Worm (Caenorhabditis elegans) whole organism, L1 larva: ENCODE measurements around the gene sel-1.

Experiments
- C04F5.9 ChIP-seq: sonication (generic microtip); optimal IDR thresholded peaks from 2 replicates; lab custom pipeline; 2016; ENCODE audit warnings: missing genetic modification characterization, missing compliant biosample characterization
- C34B4.2 ChIP-seq: sonication (generic microtip); optimal IDR thresholded peaks from 2 replicates; lab custom pipeline; 2017; ENCODE audit warnings: mild to moderate bottlenecking, missing genetic modification characterization, missing compliant biosample characterization
- F16B12.6 ChIP-seq: fragments of 150-350 bp; optimal IDR thresholded peaks from 2 replicates; lab custom pipeline; 2014; ENCODE audit warnings: missing biosample characterization, missing genetic modification characterization
- aly-2 ChIP-seq: fragments of 150-350 bp; optimal IDR thresholded peaks from 2 replicates; lab custom pipeline; 2014; ENCODE audit warnings: missing biosample characterization, missing genetic modification characterization
- ama-1 ChIP-seq: fragments of 150-350 bp; optimal IDR thresholded peaks from 2 replicates; lab custom pipeline; 2014
- blmp-1 ChIP-seq: fragments of 150-350 bp; optimal IDR thresholded peaks from 2 replicates; lab custom pipeline; 2014; ENCODE audit warnings: missing biosample characterization, missing genetic modification characterization
- ceh-82 ChIP-seq, 3 experiments: fragments of 150-350 bp in 1 of 3; sonication (generic microtip) in 2 of 3; optimal IDR thresholded peaks; 2 replicates each; lab custom pipeline; 2014 to 2017; ENCODE audit warnings: missing biosample characterization in 3 of 3, missing genetic modification characterization in 3 of 3
- ces-1 ChIP-seq: fragments of 150-350 bp; optimal IDR thresholded peaks from 2 replicates; lab custom pipeline; 2014; ENCODE audit warnings: missing biosample characterization, missing genetic modification reagents, missing genetic modification characterization
- dpl-1 ChIP-seq, 3 experiments: fragments of 150-350 bp in 2 of 3; sonication (generic microtip) in 1 of 3; optimal IDR thresholded peaks; 2 replicates each; lab custom pipeline; 2014 to 2017; ENCODE audit warnings: missing biosample characterization in 3 of 3, missing genetic modification characterization in 3 of 3, missing genetic modification reagents in 3 of 3
- dsc-1 ChIP-seq: sonication (generic microtip); optimal IDR thresholded peaks from 2 replicates; lab custom pipeline; 2016; ENCODE audit warnings: mild to moderate bottlenecking, missing genetic modification characterization, missing compliant biosample characterization
- efl-1 ChIP-seq, 4 experiments: fragments of 150-350 bp; optimal IDR thresholded peaks in 3 of 4; peaks in 1 of 4; 1 replicate in 1 of 4; 2 replicates in 3 of 4; lab custom pipeline; 2014; ENCODE audit warnings: missing biosample characterization in 2 of 4, missing genetic modification characterization in 2 of 4, missing genetic modification reagents in 2 of 4
- efl-3 ChIP-seq: fragments of 200-800 bp; sonication (Bioruptor generic); optimal IDR thresholded peaks from 2 replicates; lab custom pipeline; 2018; ENCODE audit warnings: mild to moderate bottlenecking, missing genetic modification characterization, missing compliant biosample characterization
- elt-3 ChIP-seq, 6 experiments: fragments of 150-350 bp in 1 of 6; sonication (generic microtip); optimal IDR thresholded peaks; 2 replicates each; lab custom pipeline; 2017 to 2018; ENCODE audit warnings: missing biosample characterization in 6 of 6, missing genetic modification characterization in 6 of 6, inconsistent platforms in 1 of 6
- ets-5 ChIP-seq: fragments of 200-800 bp; sonication (Bioruptor generic); IDR thresholded peaks from 2 replicates; pipeline ENCODE4 v1.3.6; 2022; ENCODE audit warnings: missing genetic modification characterization, missing compliant biosample characterization
- fkh-10 ChIP-seq: sonication (generic microtip); optimal IDR thresholded peaks from 2 replicates; lab custom pipeline; 2017; ENCODE audit warnings: missing biosample characterization, missing genetic modification reagents, missing genetic modification characterization
- fkh-8 ChIP-seq: sonication (generic microtip); optimal IDR thresholded peaks from 2 replicates; lab custom pipeline; 2016; ENCODE audit warnings: mild to moderate bottlenecking, missing genetic modification characterization, missing compliant biosample characterization
- fos-1 ChIP-seq: fragments of 150-350 bp; optimal IDR thresholded peaks from 2 replicates; lab custom pipeline; 2014; ENCODE audit warnings: missing biosample characterization, missing genetic modification characterization
- lin-14 ChIP-seq: fragments of 200-800 bp; sonication (Bioruptor generic); optimal IDR thresholded peaks from 2 replicates; lab custom pipeline; 2018; ENCODE audit warnings: mild to moderate bottlenecking, missing genetic modification characterization, moderate library complexity, missing compliant biosample characterization
- lin-35 ChIP-seq, 2 experiments: fragments of 150-350 bp; optimal IDR thresholded peaks; 2 replicates each; lab custom pipeline; 2014; ENCODE audit warnings: missing biosample characterization in 2 of 2, missing genetic modification characterization in 2 of 2, missing genetic modification reagents in 2 of 2
- lir-3 ChIP-seq: sonication (generic microtip); optimal IDR thresholded peaks from 2 replicates; lab custom pipeline; 2016; ENCODE audit warnings: mild to moderate bottlenecking, missing genetic modification characterization, moderate library complexity, missing compliant biosample characterization; ENCODE audit not compliant: poor library complexity
- lsy-2 ChIP-seq, 2 experiments: fragments of 150-350 bp; optimal IDR thresholded peaks; 2 replicates each; lab custom pipeline; 2014; ENCODE audit warnings: missing biosample characterization in 2 of 2, missing genetic modification characterization in 2 of 2
- mdl-1 ChIP-seq, 2 experiments: fragments of 150-350 bp; optimal IDR thresholded peaks; 2 replicates each; lab custom pipeline; 2014 to 2017; ENCODE audit warnings: missing biosample characterization in 2 of 2, missing genetic modification characterization in 2 of 2, inconsistent platforms in 1 of 2
- mef-2 ChIP-seq: fragments of 150-350 bp; optimal IDR thresholded peaks from 2 replicates; lab custom pipeline; 2014; ENCODE audit warnings: missing biosample characterization, missing genetic modification characterization
- mep-1 ChIP-seq: fragments of 150-350 bp; optimal IDR thresholded peaks from 2 replicates; lab custom pipeline; 2014; ENCODE audit warnings: missing biosample characterization, missing genetic modification characterization
- nhr-19 ChIP-seq: fragments of 200-800 bp; sonication (Bioruptor generic); conservative IDR thresholded peaks from 2 replicates; pipeline ENCODE4 v1.3.6; 2022; ENCODE audit warnings: missing genetic modification characterization, missing compliant biosample characterization
- nhr-20 ChIP-seq: sonication (generic microtip); optimal IDR thresholded peaks from 2 replicates; lab custom pipeline; 2016; ENCODE audit warnings: mild to moderate bottlenecking, missing genetic modification characterization, missing compliant biosample characterization
- nhr-237 ChIP-seq: fragments of 150-350 bp; optimal IDR thresholded peaks from 2 replicates; lab custom pipeline; 2014; ENCODE audit warnings: missing biosample characterization, missing genetic modification characterization
- nhr-47 ChIP-seq: sonication (generic microtip); optimal IDR thresholded peaks from 2 replicates; lab custom pipeline; 2016; ENCODE audit warnings: mild to moderate bottlenecking, missing genetic modification characterization, moderate library complexity, missing compliant biosample characterization
- nhr-71 ChIP-seq: sonication (generic microtip); optimal IDR thresholded peaks from 2 replicates; lab custom pipeline; 2016; ENCODE audit warnings: mild to moderate bottlenecking, missing genetic modification characterization, moderate library complexity, missing compliant biosample characterization
- nhr-77 ChIP-seq: fragments of 150-350 bp; optimal IDR thresholded peaks from 2 replicates; lab custom pipeline; 2014; ENCODE audit warnings: missing biosample characterization, missing genetic modification characterization
- nhr-85 ChIP-seq: sonication (generic microtip); peaks from one replicate; lab custom pipeline; 2016; ENCODE audit warnings: missing genetic modification characterization, inconsistent platforms, missing compliant biosample characterization
- nhr-90 ChIP-seq: sonication (generic microtip); optimal IDR thresholded peaks from 2 replicates; lab custom pipeline; 2016; ENCODE audit warnings: mild to moderate bottlenecking, missing genetic modification characterization, missing compliant biosample characterization; ENCODE audit not compliant: poor library complexity
- pax-3 ChIP-seq: fragments of 200-800 bp; sonication (Bioruptor generic); optimal IDR thresholded peaks from 2 replicates; lab custom pipeline; 2018; ENCODE audit warnings: mild to moderate bottlenecking, missing genetic modification characterization, moderate library complexity, missing compliant biosample characterization
- snu-23 ChIP-seq: sonication (generic microtip); optimal IDR thresholded peaks from 2 replicates; lab custom pipeline; 2016; ENCODE audit warnings: missing genetic modification characterization, missing compliant biosample characterization
- sox-4 ChIP-seq: sonication (generic microtip); optimal IDR thresholded peaks from 2 replicates; lab custom pipeline; 2016; ENCODE audit warnings: missing genetic modification characterization, missing compliant biosample characterization
- swsn-7 ChIP-seq: sonication (generic microtip); optimal IDR thresholded peaks from 2 replicates; lab custom pipeline; 2016; ENCODE audit warnings: missing genetic modification characterization, missing compliant biosample characterization
- tbx-2 ChIP-seq: sonication (generic microtip); optimal IDR thresholded peaks from 2 replicates; lab custom pipeline; 2016; ENCODE audit warnings: missing genetic modification characterization, missing compliant biosample characterization
- tlp-1 ChIP-seq: fragments of 150-350 bp; optimal IDR thresholded peaks from 2 replicates; lab custom pipeline; 2014; ENCODE audit warnings: missing biosample characterization, missing genetic modification characterization
- unc-130 ChIP-seq: fragments of 150-350 bp; optimal IDR thresholded peaks from 2 replicates; lab custom pipeline; 2017; ENCODE audit warnings: missing biosample characterization, missing genetic modification characterization, inconsistent platforms
- unc-62 ChIP-seq: fragments of 150-350 bp; optimal IDR thresholded peaks from 2 replicates; lab custom pipeline; 2014; ENCODE audit warnings: missing biosample characterization, missing genetic modification reagents, missing genetic modification characterization
- unc-86 ChIP-seq: sonication (generic microtip); optimal IDR thresholded peaks from 2 replicates; lab custom pipeline; 2016; ENCODE audit warnings: missing genetic modification characterization, missing compliant biosample characterization
- vab-15 ChIP-seq: sonication (generic microtip); optimal IDR thresholded peaks from 2 replicates; lab custom pipeline; 2017; ENCODE audit warnings: missing genotype, mild to moderate bottlenecking, missing genetic modification characterization, missing compliant biosample characterization
- zip-4 ChIP-seq: fragments of 200-800 bp; sonication (Bioruptor generic); optimal IDR thresholded peaks from 2 replicates; lab custom pipeline; 2018; ENCODE audit warnings: mild to moderate bottlenecking, missing genetic modification characterization, moderate library complexity, missing compliant biosample characterization
- ztf-11 ChIP-seq, 2 experiments: sonication (generic microtip); optimal IDR thresholded peaks; 2 replicates each; lab custom pipeline; 2016 to 2017; ENCODE audit warnings: missing genetic modification characterization in 2 of 2, missing biosample characterization in 1 of 2, missing compliant biosample characterization in 1 of 2
- ztf-4 ChIP-seq: fragments of 150-350 bp; optimal IDR thresholded peaks from 2 replicates; lab custom pipeline; 2014; ENCODE audit warnings: missing biosample characterization, missing genetic modification characterization

Gene sel-1

ce11 chrV:12552671-12553212 lies 7.8 kb upstream of the sel-1 start, which contains the start of gene F45D3.4:
Gene F45D3.4 (minus strand): TSS chrV:12553191.
- peak in 1 of 2 experiments; percentile 3 for TF ChIP-seq lin-35 (GFP tag; optimal IDR thresholded peaks at IDR 0.05; lab: Kevin White, UChicago)
- TF ChIP-seq ama-1 (lab: Kevin White, UChicago), result peak; percentile 15
- peak in 1 of 2 experiments; percentile 13 for TF ChIP-seq lsy-2 (tag; optimal IDR thresholded peaks at IDR 0.05; lab: Kevin White, UChicago)
- no peak for TF ChIP-seq sox-4 (tag; lab: Kevin White, UChicago)

- TF ChIP-seq nhr-90 (tag; lab: Kevin White, UChicago) (no peak), mef-2 (no peak), pax-3 (tag; lab: Kevin White, UChicago) (peak; percentile 55), blmp-1 (tag; lab: Kevin White, UChicago) (peak; percentile 59), nhr-71 (tag; lab: Kevin White, UChicago) (peak; percentile 64), nhr-237 (tag; lab: Kevin White, UChicago) (no peak), ztf-11 (tag; optimal IDR thresholded peaks at IDR 0.05; lab: Kevin White, UChicago) (no peak), nhr-85 (peak; percentile 94), unc-130 (tag; lab: Kevin White, UChicago) (peak; percentile 47), mdl-1 (tag; optimal IDR thresholded peaks at IDR 0.05; lab: Kevin White, UChicago) (peak in 1 of 2 experiments; percentile 63), fkh-10 (GFP tag; lab: Kevin White, UChicago) (no peak), tbx-2 (tag; lab: Kevin White, UChicago) (peak; percentile 30), fkh-8 (tag; lab: Kevin White, UChicago) (peak; percentile 14), snu-23 (GFP tag; lab: Kevin White, UChicago) (peak; percentile 40), dsc-1 (tag; lab: Kevin White, UChicago) (peak; percentile 60), swsn-7 (tag; lab: Kevin White, UChicago) (no peak), tlp-1 (tag; lab: Kevin White, UChicago) (no peak), elt-3 (tag; optimal IDR thresholded peaks at IDR 0.05; lab: Kevin White, UChicago) (peak in 5 of 6 experiments; percentile 51 to 98 (median 60)), zip-4 (no peak), ceh-82 (tag; optimal IDR thresholded peaks at IDR 0.05; lab: Kevin White, UChicago) (no peak), nhr-20 (tag; lab: Kevin White, UChicago) (peak; percentile 60), nhr-19 (GFP tag; lab: Robert Waterston, UW) (peak; percentile 46), lin-14 (GFP tag; lab: Kevin White, UChicago) (peak; percentile 64), efl-1 (optimal IDR thresholded peaks at IDR 0.05; lab: Kevin White, UChicago) (no peak), efl-1 (GFP tag; optimal IDR thresholded peaks at IDR 0.05 in 1 of 2; lab: Kevin White, UChicago) (peak in 1 of 2 experiments; percentile 1), nhr-47 (tag; lab: Kevin White, UChicago) (peak; percentile 43), C04F5.9 (no peak), ets-5 (GFP tag; lab: Robert Waterston, UW) (no peak)
These were observed 7.2 kb upstream of the sel-1 start for ce11 chrV:12553286-12553725.

ce11 chrV:12554172-12555031 lies 6.1 kb upstream of the sel-1 start:
- TF ChIP-seq efl-1 (optimal IDR thresholded peaks at IDR 0.05; lab: Kevin White, UChicago) (peak in 1 of 2 experiments; percentile 1), efl-1 (GFP tag; optimal IDR thresholded peaks at IDR 0.05 in 1 of 2; lab: Kevin White, UChicago) (peak in 1 of 2 experiments; percentile 59), mep-1 (tag; lab: Kevin White, UChicago) (peak; percentile 20), mef-2 (no peak), nhr-237 (tag; lab: Kevin White, UChicago) (no peak), fos-1 (tag; lab: Kevin White, UChicago) (no peak), F16B12.6 (no peak), efl-3 (GFP tag; lab: Kevin White, UChicago) (no peak), nhr-47 (tag; lab: Kevin White, UChicago) (peak; percentile 38), ztf-4 (peak; percentile 28), C34B4.2 (no peak), lin-14 (GFP tag; lab: Kevin White, UChicago) (peak; percentile 84), vab-15 (tag; lab: Kevin White, UChicago) (peak; percentile 16), unc-86 (tag; lab: Kevin White, UChicago) (no peak), nhr-20 (tag; lab: Kevin White, UChicago) (peak; percentile 79), aly-2 (no peak), ces-1 (GFP tag; lab: Kevin White, UChicago) (no peak), unc-62 (GFP tag; lab: Kevin White, UChicago) (no peak), dsc-1 (tag; lab: Kevin White, UChicago) (no peak), fkh-8 (tag; lab: Kevin White, UChicago) (no peak), lir-3 (tag; lab: Kevin White, UChicago) (no peak), dpl-1 (GFP tag; optimal IDR thresholded peaks at IDR 0.05; lab: Kevin White, UChicago) (no peak), nhr-77 (tag; lab: Kevin White, UChicago) (no peak), lsy-2 (tag; optimal IDR thresholded peaks at IDR 0.05; lab: Kevin White, UChicago) (peak; percentile 7 to 56)
